Fruit fly (Drosophila melanogaster) whole organism, embryonic: ENCODE measurements around the gene CG31816.

Experiments
- Adf1 ChIP-seq: fragments of 200-800 bp; sonication (Bioruptor generic); IDR thresholded peaks from 2 replicates; pipeline ENCODE4 v1.3.6; 2022; ENCODE audit warnings: missing biosample characterization, missing genetic modification characterization
- CG11085 ChIP-seq: fragments of 200-800 bp; sonication (Bioruptor generic); IDR thresholded peaks from 2 replicates; pipeline ENCODE4 v1.3.6; 2022; ENCODE audit warnings: missing biosample characterization, missing genetic modification characterization
- CG12744 ChIP-seq: fragments of 200-800 bp; sonication (Bioruptor generic); optimal IDR thresholded peaks from 2 replicates; lab custom pipeline; 2016; ENCODE audit warnings: missing biosample characterization, missing genetic modification characterization
- CG1529 ChIP-seq: fragments of 200-800 bp; sonication (Bioruptor generic); optimal IDR thresholded peaks from 3 replicates; lab custom pipeline; 2018; ENCODE audit warnings: missing biosample characterization, missing genetic modification characterization
- CG15479 ChIP-seq: fragments of 200-800 bp; sonication (Bioruptor generic); optimal IDR thresholded peaks from 3 replicates; lab custom pipeline; 2019; ENCODE audit warnings: missing biosample characterization, mild to moderate bottlenecking, missing genetic modification characterization, moderate library complexity
- CG1602 ChIP-seq: fragments of 200-800 bp; sonication (Bioruptor generic); optimal IDR thresholded peaks from 3 replicates; lab custom pipeline; 2016; ENCODE audit warnings: missing biosample characterization, missing genetic modification characterization
- CG18764 ChIP-seq: fragments of 200-800 bp; sonication (Bioruptor generic); optimal IDR thresholded peaks from 3 replicates; lab custom pipeline; 2016; ENCODE audit warnings: missing biosample characterization, missing genetic modification characterization
- CG2199 ChIP-seq: fragments of 200-800 bp; sonication (Bioruptor generic); IDR thresholded peaks from 3 replicates; pipeline ENCODE4 v1.3.6; 2022; ENCODE audit warnings: missing biosample characterization, missing genetic modification characterization
- CG30431 ChIP-seq: fragments of 200-800 bp; sonication (Bioruptor generic); optimal IDR thresholded peaks from 2 replicates; lab custom pipeline; 2017; ENCODE audit warnings: missing biosample characterization, missing genetic modification characterization
- CG31224 ChIP-seq: fragments of 200-800 bp; sonication (Bioruptor generic); IDR thresholded peaks from 2 replicates; pipeline ENCODE4 v1.3.6; 2022; ENCODE audit warnings: missing biosample characterization, missing genetic modification characterization
- CG3838 ChIP-seq: fragments of 200-800 bp; sonication (Bioruptor generic); optimal IDR thresholded peaks from 3 replicates; lab custom pipeline; 2016; ENCODE audit warnings: missing biosample characterization, missing genetic modification characterization
- CG4854 ChIP-seq: fragments of 200-800 bp; sonication (Bioruptor generic); optimal IDR thresholded peaks from 2 replicates; lab custom pipeline; 2016; ENCODE audit warnings: missing biosample characterization, missing genetic modification characterization, inconsistent platforms
- CG8281 ChIP-seq: fragments of 200-800 bp; sonication (Bioruptor generic); optimal IDR thresholded peaks from 2 replicates; lab custom pipeline; 2018; ENCODE audit warnings: missing biosample characterization, mild to moderate bottlenecking, missing genetic modification characterization, moderate library complexity
- CG8924 ChIP-seq: fragments of 200-800 bp; optimal IDR thresholded peaks from 3 replicates; lab custom pipeline; 2019; ENCODE audit warnings: missing biosample characterization, mild to moderate bottlenecking, missing genetic modification characterization, moderate library complexity
- Dek ChIP-seq: fragments of 200-800 bp; sonication (Bioruptor generic); optimal IDR thresholded peaks from 3 replicates; lab custom pipeline; 2019; ENCODE audit warnings: missing biosample characterization, mild to moderate bottlenecking, missing genetic modification characterization, moderate library complexity
- Doc2 ChIP-seq: fragments of 200-800 bp; sonication (Bioruptor generic); IDR thresholded peaks from 2 replicates; pipeline ENCODE4 v1.3.6; 2022; ENCODE audit warnings: missing biosample characterization, missing genetic modification characterization
- Drgx ChIP-seq: fragments of 200-800 bp; sonication (Bioruptor generic); IDR thresholded peaks from 2 replicates; pipeline ENCODE4 v1.3.6; 2022; ENCODE audit warnings: missing biosample characterization, missing genetic modification characterization
- Elba2 ChIP-seq: fragments of 200-800 bp; sonication (Bioruptor generic); optimal IDR thresholded peaks from 3 replicates; lab custom pipeline; 2016; ENCODE audit warnings: missing biosample characterization, missing genetic modification characterization
- Fer1 ChIP-seq: fragments of 200-800 bp; sonication (Bioruptor generic); optimal IDR thresholded peaks from 2 replicates; lab custom pipeline; 2017; ENCODE audit warnings: missing biosample characterization, mild to moderate bottlenecking, missing genetic modification characterization
- Fer3 ChIP-seq: fragments of 200-800 bp; sonication (Bioruptor generic); optimal IDR thresholded peaks from 2 replicates; lab custom pipeline; 2018; ENCODE audit warnings: missing biosample characterization, mild to moderate bottlenecking, missing genetic modification characterization, moderate library complexity
- HLH4C ChIP-seq: fragments of 200-800 bp; sonication (Bioruptor generic); IDR thresholded peaks from 3 replicates; pipeline ENCODE4 v1.3.6; 2022; ENCODE audit warnings: missing biosample characterization, missing genetic modification characterization; ENCODE audit not compliant: partially characterized antibody
- Lpt ChIP-seq: fragments of >200 bp; optimal IDR thresholded peaks from 2 replicates; lab custom pipeline; 2018; ENCODE audit warnings: missing biosample characterization, missing genetic modification characterization
- Nf-YA ChIP-seq: fragments of 200-800 bp; sonication (Bioruptor generic); IDR thresholded peaks from 2 replicates; pipeline ENCODE4 v1.3.6; 2022; ENCODE audit warnings: missing biosample characterization, missing genetic modification characterization
- Ptx1 ChIP-seq: fragments of 200-800 bp; sonication (Bioruptor generic); IDR thresholded peaks from 2 replicates; pipeline ENCODE4 v1.3.6; 2022; ENCODE audit warnings: missing biosample characterization, missing genetic modification characterization
- TFAM ChIP-seq: fragments of 200-800 bp; sonication (Bioruptor generic); optimal IDR thresholded peaks from 2 replicates; lab custom pipeline; 2017; ENCODE audit warnings: missing biosample characterization, missing genetic modification characterization, inconsistent platforms
- ash1 ChIP-seq: fragments of 200-800 bp; sonication (Bioruptor generic); optimal IDR thresholded peaks from 2 replicates; lab custom pipeline; 2018; ENCODE audit warnings: missing biosample characterization, mild to moderate bottlenecking, missing genetic modification characterization
- bsh ChIP-seq, 2 experiments: fragments of 200-800 bp; sonication (Bioruptor generic); optimal IDR thresholded peaks; 2 replicates each; lab custom pipeline; 2017 to 2018; ENCODE audit warnings: mild to moderate bottlenecking in 2 of 2, missing biosample characterization in 2 of 2, missing genetic modification characterization in 2 of 2, moderate library complexity in 1 of 2
- corto ChIP-seq: fragments of 200-800 bp; sonication (Bioruptor generic); optimal IDR thresholded peaks from 2 replicates; lab custom pipeline; 2016; ENCODE audit warnings: missing biosample characterization, mild to moderate bottlenecking, missing genetic modification characterization, moderate library complexity
- crc ChIP-seq: fragments of 200-800 bp; sonication (Bioruptor generic); optimal IDR thresholded peaks from 2 replicates; lab custom pipeline; 2016; ENCODE audit warnings: missing biosample characterization, missing genetic modification characterization
- crp ChIP-seq, 2 experiments: fragments of 200-800 bp; sonication (Bioruptor generic); optimal IDR thresholded peaks; 2 replicates in 1 of 2; 3 replicates in 1 of 2; lab custom pipeline; 2017; ENCODE audit warnings: missing biosample characterization in 2 of 2, missing genetic modification characterization in 2 of 2, mild to moderate bottlenecking in 1 of 2, moderate library complexity in 1 of 2
- disco-r ChIP-seq: fragments of 200-800 bp; sonication (Bioruptor generic); optimal IDR thresholded peaks from 2 replicates; lab custom pipeline; 2016; ENCODE audit warnings: missing biosample characterization, missing genetic modification characterization
- ewg ChIP-seq: fragments of 200-800 bp; sonication (Bioruptor generic); optimal IDR thresholded peaks from 3 replicates; lab custom pipeline; 2017; ENCODE audit warnings: mild to moderate bottlenecking, missing biosample characterization, missing genetic modification reagents, missing genetic modification characterization
- eyg ChIP-seq: fragments of 200-800 bp; sonication (Bioruptor generic); optimal IDR thresholded peaks from 3 replicates; lab custom pipeline; 2016; ENCODE audit warnings: missing biosample characterization, missing genetic modification characterization
- fu2 ChIP-seq: fragments of 200-800 bp; sonication (Bioruptor generic); optimal IDR thresholded peaks from 2 replicates; lab custom pipeline; 2016; ENCODE audit warnings: missing biosample characterization, missing genetic modification characterization
- grn ChIP-seq: fragments of 200-800 bp; sonication (Bioruptor generic); optimal IDR thresholded peaks from 3 replicates; lab custom pipeline; 2017; ENCODE audit warnings: missing biosample characterization, missing genetic modification characterization
- h ChIP-seq: fragments of >200 bp; optimal IDR thresholded peaks from 2 replicates; lab custom pipeline; 2017
- lmd ChIP-seq: fragments of 200-800 bp; sonication (Bioruptor generic); IDR thresholded peaks from 2 replicates; pipeline ENCODE4 v1.3.6; 2022; ENCODE audit warnings: missing biosample characterization, missing genetic modification characterization
- mld ChIP-seq: fragments of 200-800 bp; sonication (Bioruptor generic); IDR thresholded peaks from 3 replicates; pipeline ENCODE4 v1.3.6; 2022; ENCODE audit warnings: missing biosample characterization, missing genetic modification characterization; ENCODE audit not compliant: partially characterized antibody
- nau ChIP-seq: fragments of 200-800 bp; sonication (Bioruptor generic); optimal IDR thresholded peaks from 3 replicates; lab custom pipeline; 2017; ENCODE audit warnings: missing biosample characterization, mild to moderate bottlenecking, missing genetic modification characterization, missing genetic modification reagents
- phol ChIP-seq: fragments of 200-800 bp; sonication (Bioruptor generic); optimal IDR thresholded peaks from 3 replicates; lab custom pipeline; 2018; ENCODE audit warnings: missing biosample characterization, mild to moderate bottlenecking, missing genetic modification characterization, moderate library complexity
- psq ChIP-seq: fragments of 200-800 bp; sonication (Bioruptor generic); optimal IDR thresholded peaks from 2 replicates; lab custom pipeline; 2017; ENCODE audit warnings: missing biosample characterization, missing genetic modification characterization
- rib ChIP-seq: fragments of 200-800 bp; sonication (Bioruptor generic); IDR thresholded peaks from 2 replicates; pipeline ENCODE4 v1.3.6; 2022; ENCODE audit warnings: missing biosample characterization, missing genetic modification characterization
- ro ChIP-seq: fragments of 200-800 bp; sonication (Bioruptor generic); IDR thresholded peaks from 2 replicates; pipeline ENCODE4 v1.3.6; 2022; ENCODE audit warnings: missing biosample characterization, missing genetic modification characterization
- sd ChIP-seq: fragments of 200-800 bp; sonication (Bioruptor generic); optimal IDR thresholded peaks from 3 replicates; lab custom pipeline; 2018; ENCODE audit warnings: missing biosample characterization, mild to moderate bottlenecking, missing genetic modification characterization, moderate library complexity
- sens ChIP-seq: fragments of 200-800 bp; sonication (Bioruptor generic); peaks from one replicate; lab custom pipeline; 2016; ENCODE audit warnings: missing biosample characterization, missing genetic modification characterization
- sens-2 ChIP-seq: fragments of 200-800 bp; sonication (Bioruptor generic); IDR thresholded peaks from 2 replicates; pipeline ENCODE4 v1.3.6; 2022; ENCODE audit warnings: missing biosample characterization, missing genetic modification characterization
- slou ChIP-seq: fragments of 200-800 bp; sonication (Bioruptor generic); optimal IDR thresholded peaks from 3 replicates; lab custom pipeline; 2016; ENCODE audit warnings: missing biosample characterization, missing genetic modification characterization
- sob ChIP-seq: fragments of 200-800 bp; sonication (Bioruptor generic); IDR thresholded peaks from 2 replicates; pipeline ENCODE4 v1.3.6; 2022; ENCODE audit warnings: missing biosample characterization, missing genetic modification characterization
- ssp ChIP-seq: fragments of 200-800 bp; sonication (Bioruptor generic); IDR thresholded peaks from 2 replicates; pipeline ENCODE4 v1.3.6; 2022; ENCODE audit warnings: missing biosample characterization, missing genetic modification characterization
- zfh2 ChIP-seq: fragments of 200-800 bp; sonication (Bioruptor generic); optimal IDR thresholded peaks from 2 replicates; lab custom pipeline; 2016; ENCODE audit warnings: missing biosample characterization, missing genetic modification characterization

The CG31816 gene

DNA sequence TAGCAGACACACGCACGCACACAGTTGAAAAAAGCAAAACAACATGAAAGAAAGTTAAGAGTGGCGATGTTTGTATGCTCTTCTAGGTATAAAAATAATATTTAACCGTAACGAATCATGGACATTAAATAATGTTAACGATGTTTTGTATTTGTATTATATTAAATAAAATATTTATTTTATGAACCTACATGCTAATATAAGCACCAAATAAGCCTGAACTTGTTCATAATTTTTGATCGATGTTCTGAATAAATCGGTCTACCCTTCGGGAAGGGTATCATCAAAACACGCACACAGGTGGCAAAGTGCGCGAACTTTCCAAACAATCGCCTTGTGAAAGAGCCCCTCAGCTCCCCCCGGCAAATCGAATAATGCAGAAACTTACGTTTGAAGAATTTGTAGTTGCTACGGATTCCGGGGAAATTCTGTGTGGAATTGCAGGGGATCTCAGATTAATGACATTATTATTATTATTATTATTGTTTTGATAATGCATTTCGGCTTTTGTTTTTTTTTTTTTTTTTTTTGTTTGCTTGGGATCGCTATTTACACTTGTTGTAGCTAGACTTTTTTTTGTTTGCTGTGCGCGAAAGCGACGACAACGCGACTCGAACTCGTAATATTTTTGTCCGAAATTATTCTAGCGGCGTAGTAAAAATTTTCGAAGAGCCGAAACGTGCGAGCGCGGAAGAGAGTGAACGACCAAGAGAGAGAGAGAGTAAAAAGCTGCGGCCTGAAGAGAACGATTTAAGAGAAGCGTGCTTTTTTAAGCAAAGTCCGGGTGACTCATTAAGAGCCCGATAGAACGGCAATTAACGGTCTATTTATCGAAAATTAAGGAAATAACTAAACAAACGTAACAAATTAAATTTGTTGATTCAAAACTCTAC lies 22.5 kb upstream of the CG31816 start (continued):
- TF ChIP-seq CG1529 (GFP tag; lab: Kevin White, UChicago) (no peak), CG2199 (peak; percentile 81; the same call in 2 of the 3 replicates), fu2 (GFP tag; lab: Kevin White, UChicago) (no peak), Adf1 (peak; percentile 34; the same call in 1 of the 2 replicates), nau (no peak), ssp (no peak), sens (peak; percentile 86), CG31224 (no peak), Lpt (GFP tag; lab: Kevin White, UChicago) (no peak), CG15479 (no peak), CG1602 (GFP tag; lab: Kevin White, UChicago) (no peak), crp (GFP tag; optimal IDR thresholded peaks at IDR 0.05; lab: Kevin White, UChicago) (no peak), Ptx1 (GFP tag; lab: Robert Waterston, UW) (peak; percentile 49; the same call in 1 of the 2 replicates), mld (no peak), lmd (GFP tag; lab: Robert Waterston, UW) (peak; percentile 50), disco-r (GFP tag; lab: Kevin White, UChicago) (no peak), phol (tag; lab: Kevin White, UChicago) (peak; percentile 49), Dek (tag; lab: Kevin White, UChicago) (no peak), Doc2 (no peak), CG18764 (GFP tag; lab: Kevin White, UChicago) (no peak), CG12744 (GFP tag; lab: Kevin White, UChicago) (no peak), eyg (GFP tag; lab: Kevin White, UChicago) (no peak), ro (GFP tag; lab: Robert Waterston, UW) (no peak), CG3838 (GFP tag; lab: Kevin White, UChicago) (peak; percentile 67), Fer1 (GFP tag; lab: Kevin White, UChicago) (peak; percentile 43), grn (GFP tag; lab: Kevin White, UChicago) (peak; percentile 18), ewg (GFP tag; lab: Kevin White, UChicago) (peak; percentile 14), HLH4C (GFP tag; lab: Robert Waterston, UW) (no peak), Elba2 (GFP tag; lab: Kevin White, UChicago) (no peak), CG11085 (GFP tag; lab: Robert Waterston, UW) (no peak), crc (GFP tag; lab: Kevin White, UChicago) (no peak), sob (peak; percentile 35; the same call in 1 of the 2 replicates), h (no peak), slou (GFP tag; lab: Kevin White, UChicago) (no peak), CG30431 (GFP tag; lab: Kevin White, UChicago) (no peak), CG4854 (GFP tag; lab: Kevin White, UChicago) (no peak), sens-2 (GFP tag; lab: Robert Waterston, UW) (no peak), Drgx (GFP tag; lab: Robert Waterston, UW) (no peak), Nf-YA (GFP tag; lab: Robert Waterston, UW) (no peak), sd (peak; percentile 4), rib (GFP tag; lab: Robert Waterston, UW) (no peak), bsh (GFP tag; optimal IDR thresholded peaks at IDR 0.05; lab: Kevin White, UChicago) (peak in 1 of 2 experiments; percentile 41), CG8924 (peak; percentile 24), psq (GFP tag; lab: Kevin White, UChicago) (no peak), Fer3 (peak; percentile 6), corto (GFP tag; lab: Kevin White, UChicago) (no peak), ash1 (GFP tag; lab: Kevin White, UChicago) (no peak), CG8281 (tag; lab: Kevin White, UChicago) (no peak), zfh2 (GFP tag; lab: Kevin White, UChicago) (no peak), TFAM (no peak)
